Worm (Caenorhabditis elegans): ENCODE data around the gene C28D4.5.

DNA sequence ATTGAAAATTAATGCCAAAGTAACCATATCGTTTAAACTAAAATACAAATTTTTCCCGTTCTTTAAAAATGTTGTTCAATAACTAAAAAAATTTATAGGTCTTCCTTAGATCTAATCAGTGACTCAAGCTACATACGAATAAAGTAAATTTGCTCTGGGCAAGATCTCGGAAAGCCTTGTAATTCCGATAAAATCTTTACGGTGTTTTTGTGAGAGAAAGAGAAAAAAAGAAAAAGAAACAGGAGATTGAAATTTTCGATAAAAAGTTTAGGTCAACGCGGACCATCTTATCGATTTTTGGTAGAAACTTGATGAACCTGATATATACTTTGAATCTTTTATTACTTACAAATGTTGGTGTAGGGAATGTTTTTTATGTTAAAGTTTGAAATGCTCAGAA, 23.5 kb downstream of the C28D4.5 start:
- no peak for TF ChIP-seq ama-1 (optimal IDR thresholded peaks at IDR 0.05)
- TF ChIP-seq sptf-1 (tag; optimal IDR thresholded peaks at IDR 0.05) = no peak
- no peak for TF ChIP-seq hlh-4 (tag; optimal IDR thresholded peaks at IDR 0.05)
- no peak for TF ChIP-seq mab-9 (GFP tag; IDR thresholded peaks at IDR 0.05)
- TF ChIP-seq fkh-8 (tag; optimal IDR thresholded peaks at IDR 0.05) = no peak

Measured in whole organism, L1 larva.